Worm (Caenorhabditis elegans) whole organism, L2 larva: ENCODE measurements around the gene F59A1.12.

Experiments used
- alr-1 ChIP-seq: fragments of 150-350 bp; optimal IDR thresholded peaks from 2 replicates; lab custom pipeline; 2014; ENCODE audit warnings: missing biosample characterization, missing genetic modification characterization
- ama-1 ChIP-seq: fragments of 150-350 bp; optimal IDR thresholded peaks from 2 replicates; lab custom pipeline; 2018; ENCODE audit warnings: inconsistent platforms
- blmp-1 ChIP-seq: sonication (generic microtip); optimal IDR thresholded peaks from 2 replicates; lab custom pipeline; 2017; ENCODE audit warnings: missing genetic modification characterization, mild to moderate bottlenecking, missing compliant biosample characterization, antibody characterized with exemption, moderate library complexity; ENCODE audit not compliant: insufficient read depth
- ceh-82 ChIP-seq: fragments of 150-350 bp; optimal IDR thresholded peaks from 2 replicates; lab custom pipeline; 2014; ENCODE audit warnings: missing biosample characterization, missing genetic modification characterization
- crh-2 ChIP-seq: sonication (generic microtip); optimal IDR thresholded peaks from 2 replicates; lab custom pipeline; 2017; ENCODE audit warnings: missing biosample characterization, missing genetic modification characterization
- egl-27 ChIP-seq: sonication (generic microtip); optimal IDR thresholded peaks from 3 replicates; lab custom pipeline; 2017; ENCODE audit warnings: missing biosample characterization, missing genetic modification reagents, missing genetic modification characterization
- elt-3 ChIP-seq: sonication (generic microtip); optimal IDR thresholded peaks from 2 replicates; lab custom pipeline; 2017; ENCODE audit warnings: missing biosample characterization, missing genetic modification characterization
- fos-1 ChIP-seq: fragments of 150-350 bp; optimal IDR thresholded peaks from 2 replicates; lab custom pipeline; 2014; ENCODE audit warnings: missing biosample characterization, missing genetic modification characterization
- lin-11 ChIP-seq: fragments of 150-350 bp; sonication (generic microtip); optimal IDR thresholded peaks from 2 replicates; lab custom pipeline; 2014; ENCODE audit warnings: missing biosample characterization, missing genetic modification characterization, inconsistent platforms, mixed read lengths
- lin-13 ChIP-seq: fragments of 150-350 bp; optimal IDR thresholded peaks from 2 replicates; lab custom pipeline; 2014; ENCODE audit warnings: missing biosample characterization, missing genetic modification reagents, missing genetic modification characterization
- lin-39 ChIP-seq: fragments of 150-350 bp; optimal IDR thresholded peaks from 2 replicates; lab custom pipeline; 2014; ENCODE audit warnings: missing biosample characterization, missing genetic modification reagents, missing genetic modification characterization
- lsy-2 ChIP-seq, 2 experiments: fragments of 150-350 bp in 1 of 2; sonication (generic microtip) in 1 of 2; optimal IDR thresholded peaks; 2 replicates each; lab custom pipeline; 2014 to 2017; ENCODE audit warnings: missing biosample characterization in 2 of 2, missing genetic modification characterization in 2 of 2
- mab-5 ChIP-seq: fragments of 150-350 bp; optimal IDR thresholded peaks from 2 replicates; lab custom pipeline; 2014; ENCODE audit warnings: missing biosample characterization, missing genetic modification characterization
- mdl-1 ChIP-seq, 2 experiments: fragments of 150-350 bp in 1 of 2; sonication (generic microtip) in 1 of 2; optimal IDR thresholded peaks; 2 replicates each; lab custom pipeline; 2017; ENCODE audit warnings: missing biosample characterization in 2 of 2, missing genetic modification characterization in 2 of 2
- nhr-10 ChIP-seq: sonication (generic microtip); optimal IDR thresholded peaks from 2 replicates; lab custom pipeline; 2017; ENCODE audit warnings: missing biosample characterization, missing genetic modification characterization
- nhr-21 ChIP-seq: fragments of 150-350 bp; optimal IDR thresholded peaks from 2 replicates; lab custom pipeline; 2014; ENCODE audit warnings: missing biosample characterization, missing genetic modification characterization
- nhr-237 ChIP-seq: fragments of 150-350 bp; optimal IDR thresholded peaks from 2 replicates; lab custom pipeline; 2014; ENCODE audit warnings: missing biosample characterization, missing genetic modification characterization
- nhr-77 ChIP-seq: fragments of 150-350 bp; optimal IDR thresholded peaks from 2 replicates; lab custom pipeline; 2014; ENCODE audit warnings: missing biosample characterization, missing genetic modification characterization
- sma-3 ChIP-seq: sonication (generic microtip); optimal IDR thresholded peaks from 2 replicates; lab custom pipeline; 2016; ENCODE audit warnings: missing genetic modification reagents, missing genetic modification characterization, missing compliant biosample characterization
- sma-9 ChIP-seq, 2 experiments: fragments of 150-350 bp in 1 of 2; sonication (generic microtip) in 1 of 2; optimal IDR thresholded peaks; 2 replicates each; lab custom pipeline; 2014 to 2016; ENCODE audit warnings: missing genetic modification characterization in 2 of 2, mild to moderate bottlenecking in 1 of 2, missing biosample characterization in 1 of 2, missing compliant biosample characterization in 1 of 2, missing genetic modification reagents in 1 of 2, moderate library complexity in 1 of 2
- ztf-11 ChIP-seq: sonication (generic microtip); optimal IDR thresholded peaks from 2 replicates; lab custom pipeline; 2017; ENCODE audit warnings: missing biosample characterization, missing genetic modification characterization

Gene F59A1.12

ce11 chrV:17623230-17623629, 44.3 kb downstream of the F59A1.12 start, which contains the start of gene F57G4.1:
F57G4.1 (plus strand) TSS chrV:17623530.
- TF ChIP-seq ama-1 (lab: Kevin White, UChicago) (no peak), lin-11 (tag; lab: Kevin White, UChicago) (no peak), nhr-237 (tag; lab: Kevin White, UChicago) (no peak), egl-27 (tag; lab: Kevin White, UChicago) (no peak), ztf-11 (tag; lab: Kevin White, UChicago) (no peak), nhr-10 (tag; lab: Kevin White, UChicago) (no peak), mab-5 (no peak), nhr-21 (no peak), elt-3 (tag; lab: Kevin White, UChicago) (no peak), blmp-1 (tag; lab: Kevin White, UChicago) (no peak), lsy-2 (tag; optimal IDR thresholded peaks at IDR 0.05; lab: Kevin White, UChicago) (no peak)

- no peak for TF ChIP-seq ceh-82 (tag; lab: Kevin White, UChicago)
- TF ChIP-seq egl-27 (tag; lab: Kevin White, UChicago), result no peak
- no peak for TF ChIP-seq mab-5
- TF ChIP-seq lsy-2 (tag; optimal IDR thresholded peaks at IDR 0.05; lab: Kevin White, UChicago), result no peak
- no peak for TF ChIP-seq nhr-10 (tag; lab: Kevin White, UChicago)
- TF ChIP-seq mdl-1 (tag; optimal IDR thresholded peaks at IDR 0.05; lab: Kevin White, UChicago), result no peak
- no peak for TF ChIP-seq alr-1
- TF ChIP-seq sma-3 (GFP tag; lab: Kevin White, UChicago), result no peak
- TF ChIP-seq lin-39 (tag; lab: Kevin White, UChicago), result no peak
- TF ChIP-seq nhr-77, result no peak
- no peak for TF ChIP-seq crh-2 (tag; lab: Kevin White, UChicago)
These were observed 47.3 kb downstream of the F59A1.12 start, which contains the start of gene Y6G8.8 for ce11 chrV:17620266-17620665. Y6G8.8 (plus strand) TSS chrV:17620566.

- TF ChIP-seq lin-13 (GFP tag; lab: Kevin White, UChicago), result no peak
- TF ChIP-seq ama-1 (lab: Kevin White, UChicago), result no peak
- no peak for TF ChIP-seq sma-9 (GFP tag; optimal IDR thresholded peaks at IDR 0.05; lab: Kevin White, UChicago)
- no peak for TF ChIP-seq sma-9 (tag; optimal IDR thresholded peaks at IDR 0.05; lab: Kevin White, UChicago)
- TF ChIP-seq fos-1 (tag; lab: Kevin White, UChicago), result peak; percentile 77
- TF ChIP-seq, all 48 proteins: peak for 1
These were observed 50.8 kb downstream of the F59A1.12 start, which contains the start of gene Y6G8.6 for ce11 chrV:17616807-17617206. Y6G8.6 (minus strand) TSS chrV:17616904.
